Worm (Caenorhabditis elegans) whole organism, late embryonic: Measurements from ENCODE around the gene Y54G11A.4.

Source experiments
- ama-1 ChIP-seq: fragments of 150-350 bp; optimal IDR thresholded peaks from 2 replicates; lab custom pipeline; 2014
- gmeb-2 ChIP-seq: sonication (generic microtip); optimal IDR thresholded peaks from 2 replicates; lab custom pipeline; 2016; ENCODE audit warnings: missing genetic modification characterization, inconsistent platforms, missing compliant biosample characterization
- lin-11 ChIP-seq: fragments of 200-800 bp; sonication (Bioruptor generic); optimal IDR thresholded peaks from 2 replicates; lab custom pipeline; 2018; ENCODE audit warnings: mild to moderate bottlenecking, missing genetic modification characterization, missing compliant biosample characterization
- pax-1 ChIP-seq: fragments of 150-350 bp; optimal IDR thresholded peaks from 2 replicates; lab custom pipeline; 2014; ENCODE audit warnings: missing biosample characterization, missing genetic modification characterization
- unc-3 ChIP-seq, 2 experiments: fragments of 200-800 bp in 1 of 2; sonication (Bioruptor generic) in 1 of 2; sonication (generic microtip) in 1 of 2; conservative IDR thresholded peaks in 1 of 2; optimal IDR thresholded peaks in 1 of 2; 2 replicates each; pipeline versions ENCODE4 v1.3.6 to Lab custom; 2016 to 2022; ENCODE audit warnings: missing compliant biosample characterization in 2 of 2, missing genetic modification characterization in 2 of 2, missing genetic modification reagents in 1 of 2

- TF ChIP-seq gmeb-2 (no peak), lin-11 (no peak), pax-1 (tag; lab: Kevin White, UChicago) (no peak), ama-1 (no peak), unc-3 (GFP tag; conservative IDR thresholded peaks at IDR 0.05; lab: Robert Waterston, UW) (no peak), unc-3 (tag; optimal IDR thresholded peaks at IDR 0.05; lab: Kevin White, UChicago) (no peak)
These were observed 49.1 kb upstream of the Y54G11A.4 start, which contains the start of gene jmjd-2 for ce11 chrII:14243503-14243902.
